Fruit fly (Drosophila melanogaster) Kc167 (cell line): ENCODE measurements around the gene CG12992.

Experiments
- Sin3A ChIP-seq: fragments of >200 bp; optimal IDR thresholded peaks from 2 replicates; lab custom pipeline; 2018; ENCODE audit warnings: missing external identifiers
- h ChIP-seq: fragments of >200 bp; optimal IDR thresholded peaks from 3 replicates; lab custom pipeline; 2018; ENCODE audit warnings: missing external identifiers
- psq ChIP-seq: fragments of >200 bp; optimal IDR thresholded peaks from 2 replicates; lab custom pipeline; 2017; ENCODE audit warnings: missing external identifiers

dm6 chrX:17625833-17626232, 37.2 kb downstream of the CG12992 start:
- TF ChIP-seq psq (lab: Kevin White, UChicago): no peak
- no peak for TF ChIP-seq Sin3A
- no peak for TF ChIP-seq h (lab: Kevin White, UChicago)
